Worm (Caenorhabditis elegans): Measurements from ENCODE around the gene penr-1.

penr-1 gene

DNA sequence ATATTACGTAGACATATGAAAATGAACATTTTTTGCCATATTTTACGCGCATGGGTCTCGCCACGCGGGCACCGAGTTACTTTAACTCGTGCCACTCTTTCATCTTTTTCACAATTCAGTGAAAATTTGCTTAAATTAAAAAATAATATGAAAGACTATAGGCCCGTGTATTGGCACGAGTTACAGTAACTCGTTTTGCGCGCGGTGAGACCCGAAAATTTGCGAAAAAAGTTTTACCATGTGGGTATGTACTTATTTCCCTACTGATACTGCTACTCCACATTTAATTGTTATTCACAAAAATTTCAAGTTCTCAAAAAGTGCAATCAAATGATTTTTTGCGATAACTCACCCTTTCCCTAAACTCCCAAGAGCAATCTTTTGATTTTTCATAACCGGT lies 28.5 kb downstream of the penr-1 start:
- TF ChIP-seq ceh-18 (tag; optimal IDR thresholded peaks at IDR 0.05) (no peak), lim-6 (tag; optimal IDR thresholded peaks at IDR 0.05) (no peak), pag-3 (tag; optimal IDR thresholded peaks at IDR 0.05; ENCODE audit: borderline replicate concordance) (no peak), ttx-3 (tag; optimal IDR thresholded peaks at IDR 0.05) (no peak), ceh-31 (tag; optimal IDR thresholded peaks at IDR 0.05) (no peak), ama-1 (optimal IDR thresholded peaks at IDR 0.05) (no peak), sdc-2 (tag; optimal IDR thresholded peaks at IDR 0.05) (no peak), nhr-232 (tag; optimal IDR thresholded peaks at IDR 0.05) (no peak), T23F11.4 (GFP tag; optimal IDR thresholded peaks at IDR 0.05) (no peak), K02D7.2 (tag; optimal IDR thresholded peaks at IDR 0.05) (no peak), ceh-45 (GFP tag; IDR thresholded peaks at IDR 0.05) (no peak), sox-4 (tag; optimal IDR thresholded peaks at IDR 0.05) (no peak), pha-4 (tag; optimal IDR thresholded peaks at IDR 0.05) (no peak)

DNA sequence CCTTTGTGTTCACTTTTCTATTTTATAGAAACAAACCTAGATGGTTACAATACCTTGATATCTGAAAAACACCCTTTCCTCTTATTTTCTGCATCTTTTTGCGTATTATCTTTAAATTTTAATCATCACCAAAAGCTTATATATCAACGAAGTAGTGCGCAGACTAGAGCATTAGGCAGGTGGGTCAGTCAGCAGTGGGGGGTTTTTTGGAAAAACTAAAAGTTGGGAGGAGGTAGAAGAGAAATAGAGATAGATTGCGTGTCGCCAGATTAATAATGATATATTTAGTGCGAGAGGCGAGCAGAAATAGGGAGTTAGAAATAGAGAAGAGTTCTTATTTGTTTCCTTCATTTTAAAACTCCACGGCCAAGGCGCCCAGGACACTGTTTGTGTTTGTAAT lies 31.9 kb downstream of the penr-1 start:
- TF ChIP-seq ceh-9 (tag; optimal IDR thresholded peaks at IDR 0.05) (no peak), ztf-16 (tag; optimal IDR thresholded peaks at IDR 0.05) (no peak), tbx-7 (tag; optimal IDR thresholded peaks at IDR 0.05) (no peak), ceh-45 (GFP tag; IDR thresholded peaks at IDR 0.05) (no peak), ceh-34 (tag; optimal IDR thresholded peaks at IDR 0.05) (no peak), ref-2 (tag; optimal IDR thresholded peaks at IDR 0.05) (no peak), hlh-15 (tag; optimal IDR thresholded peaks at IDR 0.05) (no peak), pag-3 (tag; optimal IDR thresholded peaks at IDR 0.05; ENCODE audit: borderline replicate concordance) (no peak), hlh-13 (GFP tag; optimal IDR thresholded peaks at IDR 0.05) (no peak), nhr-11 (tag; optimal IDR thresholded peaks at IDR 0.05) (no peak), ceh-30 (tag; optimal IDR thresholded peaks at IDR 0.05) (no peak), ceh-31 (tag; optimal IDR thresholded peaks at IDR 0.05) (no peak), zip-5 (tag; optimal IDR thresholded peaks at IDR 0.05) (no peak), hlh-8 (tag; optimal IDR thresholded peaks at IDR 0.05) (no peak), Y22D7AL.16 (tag; optimal IDR thresholded peaks at IDR 0.05) (no peak)

DNA sequence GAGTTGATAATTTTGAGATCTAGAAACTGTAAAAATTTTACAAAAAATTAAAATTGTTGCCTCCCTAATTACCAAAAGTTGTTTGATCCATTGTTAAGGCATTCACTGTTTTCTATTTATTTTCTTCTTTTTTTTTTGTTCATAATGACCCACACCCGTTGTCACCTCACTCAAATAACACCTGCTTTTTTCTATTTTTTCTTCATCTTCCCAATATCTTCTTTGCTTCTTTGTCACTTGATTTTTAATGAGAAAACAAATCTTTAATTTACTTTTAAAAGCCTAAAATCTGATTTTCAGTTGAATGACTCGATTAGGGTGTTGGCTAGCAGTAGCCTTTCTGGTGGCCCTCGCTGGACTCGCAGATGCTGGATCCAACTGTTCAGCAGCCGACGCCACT lies 34.1 kb downstream of the penr-1 start, which contains the start of gene ncx-2:
ncx-2 (plus strand) TSS at position 301 of the 400 bp plus-strand sequence.
- TF ChIP-seq ttx-3 (tag; optimal IDR thresholded peaks at IDR 0.05): no peak

DNA sequence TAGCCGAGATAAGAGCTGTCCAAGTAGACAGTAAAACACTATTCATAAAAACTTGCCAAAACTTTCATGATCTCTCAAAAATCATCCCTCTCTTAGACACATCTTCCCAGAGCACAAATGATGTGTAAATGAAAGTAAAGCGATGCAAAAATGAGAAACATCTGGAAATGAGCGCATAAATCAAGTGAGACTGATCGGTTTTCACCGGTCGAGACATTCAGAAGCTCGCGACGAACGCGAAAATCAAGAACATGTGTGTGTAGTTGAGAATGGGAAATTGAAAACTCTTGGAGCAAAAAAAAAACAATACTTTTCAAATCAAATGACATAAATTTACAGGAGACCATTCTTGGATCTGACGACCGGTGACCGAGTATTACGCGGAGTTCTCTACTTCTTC lies 35.1 kb downstream of the penr-1 start:
- TF ChIP-seq sox-2 (GFP tag; IDR thresholded peaks at IDR 0.05) (no peak), ceh-18 (tag; optimal IDR thresholded peaks at IDR 0.05) (no peak), pha-2 (tag; optimal IDR thresholded peaks at IDR 0.05) (no peak)

DNA sequence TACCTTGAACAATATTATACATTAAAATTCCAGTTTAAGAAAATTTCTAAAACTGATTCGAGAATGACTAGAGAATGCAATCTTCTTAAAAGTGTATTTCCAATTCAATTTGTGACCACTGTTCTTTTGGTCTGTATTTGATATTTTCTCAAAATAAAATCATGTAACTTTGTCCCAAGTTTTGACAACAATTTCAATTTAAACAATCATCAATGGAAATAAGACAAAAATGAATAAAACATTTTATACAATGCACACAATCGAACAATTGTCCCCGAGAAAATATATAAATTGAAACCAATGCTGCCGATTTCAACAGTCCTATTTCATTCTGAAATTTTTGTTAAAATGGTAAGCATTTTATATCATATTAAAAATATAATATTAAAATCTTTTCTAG lies 42.4 kb downstream of the penr-1 start, which contains the start of gene C10G8.4:
C10G8.4 (plus strand) TSS at position 301 of the 400 bp plus-strand sequence.
- TF ChIP-seq hlh-13 (GFP tag; optimal IDR thresholded peaks at IDR 0.05) (no peak), unc-3 (GFP tag; conservative IDR thresholded peaks at IDR 0.05) (no peak), unc-3 (tag; optimal IDR thresholded peaks at IDR 0.05) (no peak), ttx-3 (tag; optimal IDR thresholded peaks at IDR 0.05) (no peak), nfya-1 (tag; optimal IDR thresholded peaks at IDR 0.05) (no peak), ceh-34 (tag; optimal IDR thresholded peaks at IDR 0.05) (no peak), elt-2 (tag; optimal IDR thresholded peaks at IDR 0.05) (no peak), ceh-14 (tag; optimal IDR thresholded peaks at IDR 0.05) (no peak), pros-1 (tag; optimal IDR thresholded peaks at IDR 0.05) (no peak), eyg-1 (tag; optimal IDR thresholded peaks at IDR 0.05) (no peak), pha-4 (tag; optimal IDR thresholded peaks at IDR 0.05) (no peak), pag-3 (tag; optimal IDR thresholded peaks at IDR 0.05; ENCODE audit: borderline replicate concordance) (no peak), T23F11.4 (GFP tag; optimal IDR thresholded peaks at IDR 0.05) (no peak), tbx-2 (tag; optimal IDR thresholded peaks at IDR 0.05) (no peak), npax-4 (tag; optimal IDR thresholded peaks at IDR 0.05) (no peak), madf-2 (tag; optimal IDR thresholded peaks at IDR 0.05) (no peak)

Data from whole organism, late embryonic.